Worm (Caenorhabditis elegans) whole organism, L4 larva: Measurements from ENCODE around the gene hpo-18.

Source experiments
- R02D3.7 ChIP-seq: fragments of 150-350 bp; sonication (generic microtip); optimal IDR thresholded peaks from 3 replicates; lab custom pipeline; 2014; ENCODE audit warnings: missing biosample characterization, missing genetic modification characterization
- mdl-1 ChIP-seq, 2 experiments: fragments of 150-350 bp in 1 of 2; sonication (generic microtip) in 1 of 2; optimal IDR thresholded peaks; 2 replicates each; lab custom pipeline; 2014 to 2017; ENCODE audit warnings: missing biosample characterization in 2 of 2, missing genetic modification characterization in 2 of 2
- snpc-1.2 ChIP-seq: fragments of 200-800 bp; sonication (Bioruptor generic); IDR thresholded peaks from 2 replicates; pipeline ENCODE4 v1.3.6; 2022; ENCODE audit warnings: missing genetic modification reagents, missing genetic modification characterization, missing compliant biosample characterization
- snpc-4 ChIP-seq: fragments of 150-350 bp; optimal IDR thresholded peaks from 2 replicates; lab custom pipeline; 2014; ENCODE audit warnings: missing biosample characterization, missing genetic modification characterization
- unc-62 ChIP-seq, 3 experiments: fragments of 150-350 bp in 1 of 3; sonication (generic microtip); optimal IDR thresholded peaks in 2 of 3; peaks in 1 of 3; 1 replicate in 1 of 3; 2 replicates in 2 of 3; lab custom pipeline; 2014 to 2017; ENCODE audit warnings: missing biosample characterization in 3 of 3, missing genetic modification characterization in 3 of 3, missing genetic modification reagents in 3 of 3, missing genotype in 1 of 3

- TF ChIP-seq snpc-4 (tag; lab: Kevin White, UChicago) (no peak), unc-62 (GFP tag; optimal IDR thresholded peaks at IDR 0.05 in 1 of 2; lab: Kevin White, UChicago) (no peak), unc-62 (tag; optimal IDR thresholded peaks at IDR 0.05; lab: Kevin White, UChicago) (no peak), mdl-1 (tag; optimal IDR thresholded peaks at IDR 0.05; lab: Kevin White, UChicago) (no peak), R02D3.7 (tag; lab: Kevin White, UChicago) (no peak), snpc-1.2 (GFP tag; lab: Robert Waterston, UW) (no peak)
These were observed 20.2 kb upstream of the hpo-18 start, which contains the start of gene F32D1.11 for ce11 chrV:4366440-4366839.
